Worm (Caenorhabditis elegans) whole organism, midembryonic: ENCODE results near the gene cogc-6.

ENCODE experiments used
- T22C8.4 ChIP-seq: fragments of 200-800 bp; sonication (Bioruptor generic); IDR thresholded peaks from 2 replicates; pipeline ENCODE4 v1.3.6; 2022; ENCODE audit warnings: missing genetic modification characterization, missing compliant biosample characterization
- cog-1 ChIP-seq: sonication (generic microtip); optimal IDR thresholded peaks from 2 replicates; lab custom pipeline; 2016; ENCODE audit warnings: missing genetic modification characterization, missing compliant biosample characterization
- flt-1 ChIP-seq: fragments of 200-800 bp; sonication (Bioruptor generic); IDR thresholded peaks from 2 replicates; pipeline ENCODE4 v1.3.6; 2022; ENCODE audit warnings: missing genetic modification characterization, missing compliant biosample characterization
- klf-2 ChIP-seq: fragments of 200-800 bp; sonication (Bioruptor generic); conservative IDR thresholded peaks from 2 replicates; pipeline ENCODE4 v1.3.6; 2022; ENCODE audit warnings: missing genetic modification reagents, missing genetic modification characterization, missing compliant biosample characterization
- med-1 ChIP-seq: sonication (generic microtip); optimal IDR thresholded peaks from 2 replicates; lab custom pipeline; 2017; ENCODE audit warnings: missing genetic modification characterization, mild to moderate bottlenecking, missing compliant biosample characterization, antibody characterized with exemption, missing genetic modification reagents; ENCODE audit not compliant: insufficient read depth
- ref-1 ChIP-seq: fragments of 200-800 bp; sonication (Bioruptor generic); conservative IDR thresholded peaks from 2 replicates; pipeline ENCODE4 v1.3.6; 2022; ENCODE audit warnings: missing genetic modification reagents, missing genetic modification characterization, missing compliant biosample characterization
- tab-1 ChIP-seq: fragments of 200-800 bp; sonication (Bioruptor generic); IDR thresholded peaks from 2 replicates; pipeline ENCODE4 v1.3.6; 2022; ENCODE audit warnings: missing genetic modification characterization, missing compliant biosample characterization
- ztf-23 ChIP-seq: fragments of 200-800 bp; sonication (Bioruptor generic); IDR thresholded peaks from 2 replicates; pipeline ENCODE4 v1.3.6; 2022; ENCODE audit warnings: missing genetic modification reagents, missing genetic modification characterization, missing compliant biosample characterization
- ztf-29 ChIP-seq: fragments of 200-800 bp; sonication (Bioruptor generic); IDR thresholded peaks from 2 replicates; pipeline ENCODE4 v1.3.6; 2022; ENCODE audit warnings: missing genetic modification reagents, missing genetic modification characterization, missing compliant biosample characterization

- TF ChIP-seq tab-1 (GFP tag; lab: Robert Waterston, UW), result no peak
- TF ChIP-seq med-1 (GFP tag; lab: Kevin White, UChicago), result no peak
- TF ChIP-seq klf-2 (GFP tag; lab: Robert Waterston, UW), result no peak
- no peak for TF ChIP-seq flt-1
- TF ChIP-seq ztf-23, result no peak
- no peak for TF ChIP-seq cog-1 (tag; lab: Kevin White, UChicago)
- TF ChIP-seq T22C8.4 (GFP tag; lab: Robert Waterston, UW), result no peak
- TF ChIP-seq ztf-29, result no peak
- no peak for TF ChIP-seq ref-1
Measured at ce11 chrV:8217661-8218265, 3.4 kb downstream of the cogc-6 start, which contains the start of gene K07C11.8.
